Fruit fly (Drosophila melanogaster): ENCODE measurements around the gene TyrR.
A peak's percentile ranks its signal among the peaks of the same experiment; 100 is the strongest.

The TyrR gene

DNA sequence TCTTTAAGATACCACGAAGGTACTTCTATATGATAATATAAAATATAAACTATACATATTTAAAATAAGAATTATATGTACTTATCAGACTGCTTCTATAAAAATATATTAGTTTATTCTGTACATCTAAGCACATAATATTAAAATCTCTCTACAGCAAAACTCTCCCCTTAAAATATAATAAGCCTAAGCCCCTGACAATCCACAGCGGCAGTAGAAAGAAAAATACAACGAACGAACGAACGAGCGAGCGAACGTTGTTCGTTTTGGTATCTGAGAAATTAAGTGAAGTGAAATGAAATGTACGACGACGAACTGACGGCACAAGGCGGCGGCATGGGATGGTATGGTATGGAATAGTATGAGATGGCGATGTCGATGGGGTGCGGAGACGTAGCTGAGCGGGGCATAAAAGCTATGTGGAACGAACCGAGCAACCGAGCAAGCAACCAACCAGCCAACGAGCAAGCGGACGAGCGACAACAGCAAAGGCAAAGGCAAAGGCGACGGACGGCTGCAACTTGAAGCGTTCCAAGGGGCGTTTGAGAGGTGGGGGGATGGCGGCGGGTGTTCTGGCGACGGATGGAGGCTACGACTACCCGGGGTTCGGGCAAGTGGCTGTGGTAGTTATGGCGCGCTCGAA is 62.4 kb downstream of the TyrR start (continued):
- peak; percentile 99 for TF ChIP-seq tap (tag; optimal IDR thresholded peaks at IDR 0.05)
- no peak for TF ChIP-seq Sox100B (GFP tag; optimal IDR thresholded peaks at IDR 0.05)
- TF ChIP-seq toy (GFP tag; IDR thresholded peaks at IDR 0.05) = peak; percentile 92
- TF ChIP-seq MBD-R2 (GFP tag; IDR thresholded peaks at IDR 0.05) = peak; percentile 95
- TF ChIP-seq dmrt99B (tag; optimal IDR thresholded peaks at IDR 0.05) = peak; percentile 99
- TF ChIP-seq CG4282 (GFP tag; optimal IDR thresholded peaks at IDR 0.05) = no peak
- peak; percentile 98 for TF ChIP-seq Drgx (GFP tag; IDR thresholded peaks at IDR 0.05)
- TF ChIP-seq sisA (GFP tag; IDR thresholded peaks at IDR 0.05) = peak; percentile 97
- peak; percentile 98 for TF ChIP-seq CG6813 (GFP tag; optimal IDR thresholded peaks at IDR 0.05)
- peak; percentile 90 for TF ChIP-seq CG4617 (GFP tag; optimal IDR thresholded peaks at IDR 0.05; ENCODE audit: borderline replicate concordance)
- peak; percentile 67 for TF ChIP-seq pnt (GFP tag; optimal IDR thresholded peaks at IDR 0.05)

Data from whole organism, embryonic.